Worm (Caenorhabditis elegans) whole organism, mixed stage, embryonic: ENCODE results near the gene ttr-13.

Source experiments
- bed-3 ChIP-seq: fragments of 200-800 bp; sonication (Bioruptor generic); optimal IDR thresholded peaks from 3 replicates; lab custom pipeline; 2018; ENCODE audit warnings: mild to moderate bottlenecking, missing genetic modification characterization, moderate library complexity, missing compliant biosample characterization
- ceh-83 ChIP-seq: fragments of 200-800 bp; sonication (Bioruptor generic); optimal IDR thresholded peaks from 2 replicates; lab custom pipeline; 2018; ENCODE audit warnings: mild to moderate bottlenecking, missing genetic modification characterization, missing compliant biosample characterization
- cnd-1 ChIP-seq: fragments of 200-800 bp; sonication (Bioruptor generic); optimal IDR thresholded peaks from 2 replicates; lab custom pipeline; 2018; ENCODE audit warnings: mild to moderate bottlenecking, missing genetic modification characterization, missing compliant biosample characterization
- elt-3 ChIP-seq: fragments of 150-350 bp; optimal IDR thresholded peaks from 2 replicates; lab custom pipeline; 2014; ENCODE audit warnings: missing biosample characterization, missing genetic modification characterization
- mab-5 ChIP-seq: fragments of 150-350 bp; optimal IDR thresholded peaks from 2 replicates; lab custom pipeline; 2014; ENCODE audit warnings: missing biosample characterization, missing genetic modification characterization
- nhr-237 ChIP-seq: fragments of 150-350 bp; optimal IDR thresholded peaks from 2 replicates; lab custom pipeline; 2014; ENCODE audit warnings: missing biosample characterization, missing genetic modification characterization
- nhr-76 ChIP-seq: sonication (generic microtip); optimal IDR thresholded peaks from 2 replicates; lab custom pipeline; 2017; ENCODE audit warnings: missing biosample characterization, missing genetic modification characterization
- pha-4 ChIP-seq: fragments of 150-350 bp; optimal IDR thresholded peaks from 2 replicates; lab custom pipeline; 2018; ENCODE audit warnings: missing biosample characterization, missing genetic modification reagents, missing genetic modification characterization
- snpc-4 ChIP-seq: fragments of 150-350 bp; optimal IDR thresholded peaks from 2 replicates; lab custom pipeline; 2014; ENCODE audit warnings: missing biosample characterization, missing genetic modification characterization

ce11 chrV:20663736-20664135 lies 27.0 kb upstream of the ttr-13 start:
- TF ChIP-seq bed-3: no peak
- TF ChIP-seq nhr-76: no peak
- no peak for TF ChIP-seq elt-3 (tag; lab: Kevin White, UChicago)
- TF ChIP-seq snpc-4 (tag; lab: Kevin White, UChicago): no peak
- TF ChIP-seq ceh-83: no peak
- no peak for TF ChIP-seq nhr-237 (tag; lab: Kevin White, UChicago)
- no peak for TF ChIP-seq pha-4 (tag; lab: Kevin White, UChicago)
- no peak for TF ChIP-seq cnd-1
- TF ChIP-seq mab-5 (tag; lab: Kevin White, UChicago): no peak
